Fruit fly (Drosophila melanogaster) whole organism, embryonic: Measurements from ENCODE around the gene Ptp4E.

Experiments
- Blimp-1 ChIP-seq: fragments of 200-800 bp; sonication (Bioruptor generic); optimal IDR thresholded peaks from 3 replicates; lab custom pipeline; 2018; ENCODE audit warnings: missing biosample characterization, missing genetic modification characterization, mild to moderate bottlenecking, moderate library complexity, missing genetic modification reagents
- CG10267 ChIP-seq: fragments of 200-800 bp; sonication (Bioruptor generic); optimal IDR thresholded peaks from 2 replicates; lab custom pipeline; 2018; ENCODE audit warnings: missing biosample characterization, mild to moderate bottlenecking, missing genetic modification characterization, moderate library complexity
- CG10366 ChIP-seq: fragments of 200-800 bp; sonication (Bioruptor generic); IDR thresholded peaks from 2 replicates; pipeline ENCODE4 v1.3.6; 2022; ENCODE audit warnings: missing biosample characterization, missing genetic modification characterization
- CG12659 ChIP-seq: fragments of 200-800 bp; sonication (Bioruptor generic); optimal IDR thresholded peaks from 3 replicates; lab custom pipeline; 2017; ENCODE audit warnings: mild to moderate bottlenecking, missing biosample characterization, missing genetic modification reagents, missing genetic modification characterization
- CG13775 ChIP-seq: fragments of 200-800 bp; sonication (Bioruptor generic); optimal IDR thresholded peaks from 3 replicates; lab custom pipeline; 2017; ENCODE audit warnings: missing biosample characterization, mild to moderate bottlenecking, missing genetic modification characterization
- CG15073 ChIP-seq: fragments of 200-800 bp; sonication (Bioruptor generic); optimal IDR thresholded peaks from 2 replicates; lab custom pipeline; 2016; ENCODE audit warnings: missing biosample characterization, missing genetic modification characterization
- CG15479 ChIP-seq: fragments of 200-800 bp; sonication (Bioruptor generic); optimal IDR thresholded peaks from 3 replicates; lab custom pipeline; 2019; ENCODE audit warnings: missing biosample characterization, mild to moderate bottlenecking, missing genetic modification characterization, moderate library complexity
- CG17568 ChIP-seq: fragments of 200-800 bp; sonication (Bioruptor generic); optimal IDR thresholded peaks from 2 replicates; lab custom pipeline; 2018; ENCODE audit warnings: missing biosample characterization, mild to moderate bottlenecking, missing genetic modification characterization, moderate library complexity
- CG18764 ChIP-seq: fragments of 200-800 bp; sonication (Bioruptor generic); optimal IDR thresholded peaks from 3 replicates; lab custom pipeline; 2016; ENCODE audit warnings: missing biosample characterization, missing genetic modification characterization
- CG30020 ChIP-seq: fragments of 200-800 bp; optimal IDR thresholded peaks from 2 replicates; lab custom pipeline; 2019; ENCODE audit warnings: missing biosample characterization, mild to moderate bottlenecking, missing genetic modification characterization, moderate library complexity
- CG5180 ChIP-seq: fragments of 200-800 bp; sonication (Bioruptor generic); optimal IDR thresholded peaks from 3 replicates; lab custom pipeline; 2017; ENCODE audit warnings: missing biosample characterization, missing genetic modification characterization, mild to moderate bottlenecking, moderate library complexity, missing genetic modification reagents
- CG6272 ChIP-seq: fragments of 200-800 bp; sonication (Bioruptor generic); IDR thresholded peaks from 2 replicates; pipeline ENCODE4 v1.3.6; 2022; ENCODE audit warnings: missing biosample characterization, missing genetic modification characterization
- CG7839 ChIP-seq: fragments of 200-800 bp; sonication (Bioruptor generic); optimal IDR thresholded peaks from 3 replicates; lab custom pipeline; 2018; ENCODE audit warnings: missing biosample characterization, mild to moderate bottlenecking, missing genetic modification characterization, moderate library complexity
- CkIIα-i1 ChIP-seq: fragments of 200-800 bp; sonication (Bioruptor generic); IDR thresholded peaks from 2 replicates; pipeline ENCODE4 v1.3.6; 2022; ENCODE audit warnings: missing biosample characterization, missing genetic modification characterization
- Deaf1 ChIP-seq: fragments of 200-800 bp; optimal IDR thresholded peaks from 3 replicates; lab custom pipeline; 2019; ENCODE audit warnings: missing biosample characterization, mild to moderate bottlenecking, missing genetic modification characterization, moderate library complexity
- Dref ChIP-seq: fragments of 200-800 bp; sonication (Bioruptor generic); IDR thresholded peaks from 2 replicates; pipeline ENCODE4 v1.3.6; 2022; ENCODE audit warnings: missing biosample characterization, missing genetic modification characterization
- Hsf ChIP-seq: fragments of 200-800 bp; sonication (Bioruptor generic); optimal IDR thresholded peaks from 3 replicates; lab custom pipeline; 2016; ENCODE audit warnings: missing biosample characterization, missing genetic modification characterization
- Med ChIP-seq: fragments of 200-800 bp; sonication (Bioruptor generic); peaks from one replicate; lab custom pipeline; 2016; ENCODE audit warnings: missing biosample characterization, missing genetic modification characterization, mild to moderate bottlenecking, inconsistent platforms, moderate library complexity
- NC2β ChIP-seq: fragments of 200-800 bp; sonication (Bioruptor generic); optimal IDR thresholded peaks from 2 replicates; lab custom pipeline; 2016; ENCODE audit warnings: missing biosample characterization, missing genetic modification characterization
- Pdp1 ChIP-seq, 2 experiments: fragments of 200-800 bp; sonication (Bioruptor generic); optimal IDR thresholded peaks; 3 replicates each; lab custom pipeline; 2016; ENCODE audit warnings: missing biosample characterization in 2 of 2, missing genetic modification characterization in 2 of 2, mild to moderate bottlenecking in 1 of 2, moderate library complexity in 1 of 2
- Sry-δ ChIP-seq: fragments of 200-800 bp; sonication (Bioruptor generic); optimal IDR thresholded peaks from 2 replicates; lab custom pipeline; 2016; ENCODE audit warnings: missing biosample characterization, missing genetic modification characterization
- Taf1 ChIP-seq: fragments of 200-800 bp; sonication (Bioruptor generic); IDR thresholded peaks from 2 replicates; pipeline ENCODE4 v1.3.6; 2022; ENCODE audit warnings: missing biosample characterization, missing genetic modification characterization
- Trl ChIP-seq, 3 experiments: fragments of >200 bp in 2 of 3; fragments of 200-800 bp in 1 of 3; sonication (Bioruptor generic) in 1 of 3; optimal IDR thresholded peaks; 2 replicates in 1 of 3; 3 replicates in 2 of 3; lab custom pipeline; 2016 to 2017; ENCODE audit warnings: missing biosample characterization in 1 of 3, missing genetic modification characterization in 1 of 3
- Xbp1 ChIP-seq: fragments of 200-800 bp; sonication (Bioruptor generic); optimal IDR thresholded peaks from 3 replicates; lab custom pipeline; 2016; ENCODE audit warnings: missing biosample characterization, mild to moderate bottlenecking, missing genetic modification characterization
- ash1 ChIP-seq: fragments of 200-800 bp; sonication (Bioruptor generic); optimal IDR thresholded peaks from 2 replicates; lab custom pipeline; 2018; ENCODE audit warnings: missing biosample characterization, mild to moderate bottlenecking, missing genetic modification characterization
- btn ChIP-seq: fragments of 200-800 bp; sonication (Bioruptor generic); optimal IDR thresholded peaks from 2 replicates; lab custom pipeline; 2016; ENCODE audit warnings: missing biosample characterization, missing genetic modification characterization
- cas ChIP-seq: fragments of 200-800 bp; sonication (Bioruptor generic); IDR thresholded peaks from 2 replicates; pipeline ENCODE4 v1.3.6; 2022; ENCODE audit warnings: missing biosample characterization, missing genetic modification characterization
- chif ChIP-seq, 2 experiments: fragments of 200-800 bp; sonication (Bioruptor generic); optimal IDR thresholded peaks; 3 replicates each; lab custom pipeline; 2016; ENCODE audit warnings: missing biosample characterization in 2 of 2, missing genetic modification characterization in 2 of 2
- ci ChIP-seq: fragments of 200-800 bp; sonication (Bioruptor generic); IDR thresholded peaks from 3 replicates; pipeline ENCODE4 v1.3.6; 2022; ENCODE audit warnings: missing biosample characterization, missing genetic modification characterization
- crol ChIP-seq: fragments of 200-800 bp; sonication (Bioruptor generic); IDR thresholded peaks from 2 replicates; pipeline ENCODE4 v1.3.6; 2022; ENCODE audit warnings: missing biosample characterization, missing genetic modification characterization
- eyg ChIP-seq: fragments of 200-800 bp; sonication (Bioruptor generic); optimal IDR thresholded peaks from 3 replicates; lab custom pipeline; 2016; ENCODE audit warnings: missing biosample characterization, missing genetic modification characterization
- fd64A ChIP-seq: fragments of 200-800 bp; sonication (Bioruptor generic); optimal IDR thresholded peaks from 3 replicates; lab custom pipeline; 2018; ENCODE audit warnings: missing biosample characterization, mild to moderate bottlenecking, missing genetic modification characterization
- fd96Cb ChIP-seq: fragments of 200-800 bp; sonication (Bioruptor generic); optimal IDR thresholded peaks from 2 replicates; lab custom pipeline; 2018; ENCODE audit warnings: missing biosample characterization, mild to moderate bottlenecking, missing genetic modification characterization, moderate library complexity
- h ChIP-seq: fragments of >200 bp; optimal IDR thresholded peaks from 2 replicates; lab custom pipeline; 2017
- hb ChIP-seq: fragments of 200-800 bp; sonication (Bioruptor generic); IDR thresholded peaks from 3 replicates; pipeline ENCODE4 v1.3.6; 2022; ENCODE audit warnings: missing biosample characterization, missing genetic modification characterization; ENCODE audit not compliant: partially characterized antibody
- kah ChIP-seq: fragments of 200-800 bp; sonication (Bioruptor generic); optimal IDR thresholded peaks from 2 replicates; lab custom pipeline; 2018; ENCODE audit warnings: missing biosample characterization, mild to moderate bottlenecking, missing genetic modification characterization
- luna ChIP-seq: fragments of 200-800 bp; sonication (Bioruptor generic); optimal IDR thresholded peaks from 2 replicates; lab custom pipeline; 2016; ENCODE audit warnings: missing biosample characterization, missing genetic modification characterization
- nom ChIP-seq: fragments of 200-800 bp; sonication (Bioruptor generic); optimal IDR thresholded peaks from 2 replicates; lab custom pipeline; 2017; ENCODE audit warnings: missing biosample characterization, missing genetic modification characterization, mild to moderate bottlenecking, moderate library complexity, missing genetic modification reagents
- pita ChIP-seq: fragments of 200-800 bp; sonication (Bioruptor generic); optimal IDR thresholded peaks from 2 replicates; lab custom pipeline; 2017; ENCODE audit warnings: missing biosample characterization, mild to moderate bottlenecking, missing genetic modification characterization
- seq ChIP-seq: fragments of 200-800 bp; sonication (Bioruptor generic); IDR thresholded peaks from 2 replicates; pipeline ENCODE4 v1.3.6; 2022; ENCODE audit warnings: missing biosample characterization, missing genetic modification characterization
- sqz ChIP-seq: fragments of 200-800 bp; sonication (Bioruptor generic); optimal IDR thresholded peaks from 3 replicates; lab custom pipeline; 2018; ENCODE audit warnings: missing biosample characterization, mild to moderate bottlenecking, missing genetic modification characterization
- tio ChIP-seq: fragments of 200-800 bp; sonication (Bioruptor generic); optimal IDR thresholded peaks from 2 replicates; lab custom pipeline; 2017; ENCODE audit warnings: missing biosample characterization, missing genetic modification characterization, inconsistent platforms
- tup ChIP-seq: fragments of 200-800 bp; sonication (Bioruptor generic); optimal IDR thresholded peaks from 2 replicates; lab custom pipeline; 2016; ENCODE audit warnings: missing biosample characterization, mild to moderate bottlenecking, missing genetic modification characterization, moderate library complexity
- tx ChIP-seq: fragments of 200-800 bp; sonication (Bioruptor generic); optimal IDR thresholded peaks from 2 replicates; lab custom pipeline; 2016; ENCODE audit warnings: missing biosample characterization, missing genetic modification characterization
- vfl ChIP-seq: fragments of 200-800 bp; sonication (Bioruptor generic); optimal IDR thresholded peaks from 2 replicates; lab custom pipeline; 2016; ENCODE audit warnings: missing biosample characterization, missing genetic modification characterization
- vnd ChIP-seq: fragments of 200-800 bp; sonication (Bioruptor generic); IDR thresholded peaks from 3 replicates; pipeline ENCODE4 v1.3.6; 2022; ENCODE audit warnings: missing biosample characterization, missing genetic modification characterization; ENCODE audit not compliant: partially characterized antibody

Ptp4E gene

dm6 chrX:4935979-4936843 lies 2.7 kb upstream of the Ptp4E start (continued):
- TF ChIP-seq Taf1 (GFP tag; lab: Robert Waterston, UW) = no peak
- no peak for TF ChIP-seq seq (GFP tag; lab: Robert Waterston, UW)
- no peak for TF ChIP-seq CG17568 (GFP tag; lab: Kevin White, UChicago)
- no peak for TF ChIP-seq crol (GFP tag; lab: Robert Waterston, UW)
- TF ChIP-seq CG5180 (GFP tag; lab: Kevin White, UChicago) = peak; percentile 32
- TF ChIP-seq CG6272 = peak; percentile 38; the same call in 1 of the 2 replicates
- TF ChIP-seq luna = no peak
- TF ChIP-seq fd64A (GFP tag; lab: Kevin White, UChicago) = no peak
- TF ChIP-seq CG15073 (GFP tag; lab: Kevin White, UChicago) = no peak
- TF ChIP-seq chif (GFP tag; optimal IDR thresholded peaks at IDR 0.05; lab: Kevin White, UChicago) = no peak
- no peak for TF ChIP-seq ci (GFP tag; lab: Robert Waterston, UW)
- TF ChIP-seq vnd (GFP tag; lab: Robert Waterston, UW) = no peak
- TF ChIP-seq NC2β (GFP tag; lab: Kevin White, UChicago) = no peak
- TF ChIP-seq Trl (optimal IDR thresholded peaks at IDR 0.05; lab: Kevin White, UChicago) = no peak
- TF ChIP-seq Trl (GFP tag; optimal IDR thresholded peaks at IDR 0.05; lab: Kevin White, UChicago) = no peak
- TF ChIP-seq cas (GFP tag; lab: Robert Waterston, UW) = no peak
- TF ChIP-seq Dref (GFP tag; lab: Robert Waterston, UW) = no peak
- TF ChIP-seq CG10267 = no peak
- TF ChIP-seq CkIIα-i1 (GFP tag; lab: Robert Waterston, UW) = no peak
- no peak for TF ChIP-seq CG15479 (GFP tag; lab: Kevin White, UChicago)
- TF ChIP-seq CG18764 (GFP tag; lab: Kevin White, UChicago) = no peak
- TF ChIP-seq pita = no peak
- peak; percentile 8 for TF ChIP-seq Deaf1
- peak in 1 of 2 experiments; percentile 50 for TF ChIP-seq Pdp1 (GFP tag; optimal IDR thresholded peaks at IDR 0.05; lab: Kevin White, UChicago)
- no peak for TF ChIP-seq ash1 (GFP tag; lab: Kevin White, UChicago)
- TF ChIP-seq tx (GFP tag; lab: Kevin White, UChicago) = no peak
- TF ChIP-seq fd96Cb (tag; lab: Kevin White, UChicago) = no peak
- TF ChIP-seq, all 482 proteins: peak for 47

DNA sequence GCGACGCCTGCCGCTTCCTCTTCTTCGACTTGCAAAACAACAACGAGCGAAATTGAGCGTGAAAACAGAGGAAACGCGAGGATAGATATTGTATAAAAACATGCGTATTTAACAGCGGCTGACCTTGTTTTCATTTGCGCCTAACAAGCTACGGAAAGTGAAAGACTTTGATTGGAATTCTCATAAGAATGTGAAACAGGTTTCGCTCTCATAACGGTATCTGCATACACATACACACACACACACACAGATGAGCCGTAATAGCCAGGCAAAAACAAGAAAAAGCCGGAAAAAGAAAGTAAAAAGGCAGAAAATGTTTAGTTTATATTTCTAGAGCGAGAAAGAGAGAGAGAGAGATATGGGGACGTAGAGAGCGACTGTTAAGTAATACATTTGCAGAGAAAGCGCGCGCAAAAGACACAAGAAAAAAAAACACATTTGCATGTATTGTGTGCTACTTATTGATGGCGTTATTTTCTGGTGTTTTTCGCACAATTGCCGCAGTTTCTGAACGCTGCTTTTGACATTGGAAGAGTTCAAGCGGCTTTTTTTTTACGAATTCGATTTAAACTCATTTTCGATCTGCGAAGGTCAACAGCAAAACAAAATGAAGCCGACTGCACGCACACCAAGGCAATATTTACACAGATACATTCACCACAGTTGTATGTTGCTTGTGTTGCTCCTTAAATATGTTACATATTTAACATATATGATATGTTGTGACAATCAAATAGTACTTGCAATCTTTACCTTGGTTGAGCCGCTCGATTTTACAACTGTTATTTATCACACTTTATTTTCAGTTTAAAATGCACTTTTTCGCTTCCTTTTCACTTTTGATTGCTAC lies 1.5 kb upstream of the Ptp4E start:
- TF ChIP-seq h (lab: Kevin White, UChicago) (no peak), eyg (GFP tag; lab: Kevin White, UChicago) (no peak), tio (GFP tag; lab: Kevin White, UChicago) (no peak), Trl (optimal IDR thresholded peaks at IDR 0.05; lab: Kevin White, UChicago) (peak; percentile 28 to 69), Trl (GFP tag; optimal IDR thresholded peaks at IDR 0.05; lab: Kevin White, UChicago) (no peak), Hsf (GFP tag; lab: Kevin White, UChicago) (no peak), CG12659 (GFP tag; lab: Kevin White, UChicago) (peak; percentile 25), vnd (GFP tag; lab: Robert Waterston, UW) (no peak), btn (GFP tag; lab: Kevin White, UChicago) (no peak), Blimp-1 (GFP tag; lab: Kevin White, UChicago) (peak; percentile 93), CG7839 (no peak), nom (peak; percentile 1), sqz (GFP tag; lab: Kevin White, UChicago) (peak; percentile 52), Med (GFP tag; lab: Kevin White, UChicago) (peak; percentile 19), tup (GFP tag; lab: Kevin White, UChicago) (no peak), CG13775 (GFP tag; lab: Kevin White, UChicago) (no peak), Sry-δ (no peak), Xbp1 (GFP tag; lab: Kevin White, UChicago) (no peak), kah (no peak), vfl (GFP tag; lab: Kevin White, UChicago) (no peak), CG10366 (GFP tag; lab: Robert Waterston, UW) (no peak), hb (no peak), CG30020 (tag; lab: Kevin White, UChicago) (no peak)
